Worm (Caenorhabditis elegans): ENCODE data around the gene perm-3.
"Not testable (repeated sequence)": the region's sequence is repeated elsewhere in the genome, so short reads cannot be mapped to it uniquely, and the experiment has no call there.

perm-3 gene

DNA sequence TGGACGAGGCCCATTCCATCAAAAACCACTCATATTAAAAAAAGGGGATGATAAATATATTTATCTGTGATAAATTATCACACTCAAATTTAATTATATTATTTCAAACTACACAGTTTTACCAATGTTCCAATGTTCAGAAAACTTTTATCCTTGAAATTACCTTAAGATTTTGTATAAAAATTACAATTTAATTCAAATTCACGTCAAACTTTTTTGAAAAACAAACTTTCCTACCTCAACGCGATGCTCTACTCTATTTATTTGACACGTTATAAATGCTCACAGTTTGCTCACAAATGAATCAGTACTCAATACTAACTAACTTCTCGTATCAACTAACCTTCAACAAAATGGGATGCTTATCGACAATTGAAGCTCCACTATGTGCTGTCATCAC is 12.0 kb downstream of the perm-3 start, which contains the start of gene F41H10.1:
TSS of gene F41H10.1 (plus strand) at position 301 of the 400 bp plus-strand sequence.
- no peak for TF ChIP-seq unc-62 (GFP tag; optimal IDR thresholded peaks at IDR 0.05)

DNA sequence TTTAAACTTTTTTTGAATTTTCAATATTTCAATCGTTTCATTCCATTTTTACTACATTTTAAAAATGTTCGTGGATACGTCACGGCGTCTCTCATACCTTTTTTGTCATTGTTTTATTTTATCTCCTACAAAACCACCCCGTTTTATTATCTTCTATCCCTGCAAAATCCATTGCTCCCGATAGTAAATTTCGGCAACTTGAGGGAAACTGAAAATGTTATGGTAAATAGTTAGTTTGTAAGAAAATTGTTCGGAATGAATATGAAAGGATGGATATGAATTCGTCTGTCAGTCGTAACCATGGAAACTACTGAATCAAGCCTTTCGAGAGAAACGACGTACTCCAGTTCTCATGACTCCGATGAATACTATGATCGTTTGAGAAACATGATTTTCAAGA is 13.3 kb downstream of the perm-3 start, which contains the start of gene F41H10.2:
TSS of gene F41H10.2 (plus strand) at position 301 of the 400 bp plus-strand sequence.
- TF ChIP-seq unc-62 (GFP tag; optimal IDR thresholded peaks at IDR 0.05), result no peak

- no peak for TF ChIP-seq unc-62 (GFP tag; optimal IDR thresholded peaks at IDR 0.05)
Observed at ce11 chrIV:5380140-5380539, 14.5 kb downstream of the perm-3 start.

DNA sequence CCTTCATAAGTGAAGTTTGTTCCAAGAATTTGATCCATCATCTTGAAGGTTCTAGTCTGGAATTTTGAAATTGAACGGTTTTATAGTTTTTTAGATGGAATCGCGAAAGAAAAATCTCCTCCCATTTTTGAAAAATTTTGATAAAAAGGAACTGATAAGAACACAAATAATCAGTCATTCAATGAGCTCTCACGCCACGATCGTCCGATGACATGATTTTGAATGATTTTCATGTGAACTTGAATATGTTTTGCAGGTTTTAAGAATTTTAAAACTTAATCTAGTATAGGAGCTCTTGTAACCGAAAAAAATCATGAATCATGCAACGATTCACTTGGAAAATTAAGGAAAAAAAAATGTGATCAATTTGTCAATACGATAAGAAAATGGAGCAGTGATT is 17.5 kb downstream of the perm-3 start, which contains the start of gene elo-5:
TSS of gene elo-5 (minus strand) at position 56 of the 400 bp plus-strand sequence.
- TF ChIP-seq unc-62 (GFP tag; optimal IDR thresholded peaks at IDR 0.05), result no peak

- no peak for TF ChIP-seq unc-62 (GFP tag; optimal IDR thresholded peaks at IDR 0.05)
Observed at ce11 chrIV:5374946-5375345, 19.7 kb downstream of the perm-3 start.

DNA sequence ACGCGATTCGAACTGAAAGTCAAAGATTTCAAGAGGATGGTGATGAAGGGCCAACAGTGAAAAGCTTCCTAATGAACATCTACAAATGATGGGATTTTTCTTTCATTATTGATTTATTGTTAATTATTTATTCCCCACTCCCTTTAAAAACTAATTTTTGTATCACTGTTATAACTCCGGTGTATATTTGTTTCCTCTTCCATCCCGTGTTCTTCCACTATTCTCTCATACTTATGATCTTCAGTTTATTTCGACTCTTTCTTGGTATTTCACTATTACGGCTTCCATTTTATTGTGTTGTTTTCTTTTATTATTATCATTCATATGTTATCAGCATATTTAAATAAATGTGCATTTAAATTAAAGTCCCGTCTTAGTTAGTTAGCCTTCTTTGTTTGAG is 20.3 kb downstream of the perm-3 start:
- TF ChIP-seq unc-62 (GFP tag; optimal IDR thresholded peaks at IDR 0.05), result no peak

- TF ChIP-seq unc-62 (GFP tag; optimal IDR thresholded peaks at IDR 0.05), result no peak
Observed at ce11 chrIV:5370914-5371313, 23.7 kb downstream of the perm-3 start.

DNA sequence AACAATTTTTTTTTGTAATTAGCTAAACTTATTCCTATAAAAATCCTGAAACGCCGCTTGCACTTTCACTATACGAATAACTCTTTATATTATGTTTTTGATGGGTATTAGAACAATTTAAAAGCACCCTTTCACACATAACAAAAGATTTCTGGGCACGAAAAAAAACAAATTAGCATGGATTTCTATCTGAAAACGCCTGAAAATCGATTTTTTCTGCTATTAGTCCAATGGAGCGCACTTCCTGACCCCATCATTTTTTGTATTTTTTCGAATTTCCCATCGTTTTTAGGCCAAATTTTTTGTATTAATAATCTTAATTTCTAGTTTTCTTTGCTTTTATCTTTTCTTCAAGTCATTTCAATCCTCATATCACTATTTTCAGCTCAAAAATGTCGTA is 25.2 kb downstream of the perm-3 start, which contains the start of gene F41H10.3:
TSS of gene F41H10.3 (plus strand) at position 388 of the 400 bp plus-strand sequence.
- TF ChIP-seq unc-62 (GFP tag; optimal IDR thresholded peaks at IDR 0.05), result no peak

- no peak for TF ChIP-seq unc-62 (GFP tag; optimal IDR thresholded peaks at IDR 0.05)
Observed at ce11 chrIV:5368860-5369259, 25.7 kb downstream of the perm-3 start.

DNA sequence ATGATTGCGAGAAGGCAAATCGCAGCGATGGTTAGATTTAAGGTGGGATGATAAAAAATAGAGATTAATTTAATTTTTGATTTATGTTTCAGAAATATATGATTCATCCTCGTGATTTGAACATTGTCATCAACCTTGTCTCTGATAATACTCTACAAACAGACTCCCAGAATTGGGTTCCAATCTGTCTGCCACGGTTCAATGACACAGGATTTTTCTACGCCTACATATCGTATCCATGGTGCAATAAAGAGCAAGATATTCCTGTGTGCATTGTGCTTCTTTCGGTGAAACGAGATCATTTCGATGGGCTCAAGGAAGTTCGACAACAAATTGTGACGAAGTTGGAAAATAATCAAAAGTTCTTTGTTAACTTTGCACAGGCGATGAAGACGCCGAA is 26.7 kb downstream of the perm-3 start:
- no peak for TF ChIP-seq unc-62 (GFP tag; optimal IDR thresholded peaks at IDR 0.05)

- TF ChIP-seq unc-62 (GFP tag; optimal IDR thresholded peaks at IDR 0.05), result no peak
Observed at ce11 chrIV:5366567-5366966, 28.0 kb downstream of the perm-3 start, which contains the start of gene sand-1. TSS of gene sand-1 (plus strand) at chrIV:5366867.

DNA sequence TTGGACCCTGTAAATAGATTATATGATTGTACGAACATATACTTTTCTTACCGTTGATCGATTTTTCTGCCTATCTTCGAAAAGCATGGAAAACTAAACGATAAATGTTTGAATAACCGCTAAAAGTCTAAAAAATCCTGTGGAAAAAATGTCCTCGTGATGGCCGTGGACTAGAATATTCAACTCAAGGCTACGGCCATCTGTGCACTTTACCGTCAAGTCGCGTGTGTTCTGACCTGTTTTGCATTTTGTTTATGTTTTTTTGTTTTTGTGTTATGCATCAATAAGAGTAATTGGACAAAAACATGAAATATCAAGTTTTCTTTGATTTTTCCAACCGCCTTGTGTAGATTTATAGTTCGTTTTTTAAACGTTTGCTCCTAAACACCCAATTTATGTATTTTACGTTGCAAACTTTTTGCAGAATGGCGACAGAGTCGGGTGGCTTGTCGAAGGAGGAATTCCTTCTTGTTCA is 30.4 kb downstream of the perm-3 start, which contains the start of the genes hda-6 and F41H10.4:
TSS of gene hda-6 (minus strand) at position 172 of the 475 bp plus-strand sequence.
TSS of gene F41H10.4 (plus strand) at position 425 of the 475 bp plus-strand sequence.
- no peak for TF ChIP-seq unc-62 (GFP tag; optimal IDR thresholded peaks at IDR 0.05)

DNA sequence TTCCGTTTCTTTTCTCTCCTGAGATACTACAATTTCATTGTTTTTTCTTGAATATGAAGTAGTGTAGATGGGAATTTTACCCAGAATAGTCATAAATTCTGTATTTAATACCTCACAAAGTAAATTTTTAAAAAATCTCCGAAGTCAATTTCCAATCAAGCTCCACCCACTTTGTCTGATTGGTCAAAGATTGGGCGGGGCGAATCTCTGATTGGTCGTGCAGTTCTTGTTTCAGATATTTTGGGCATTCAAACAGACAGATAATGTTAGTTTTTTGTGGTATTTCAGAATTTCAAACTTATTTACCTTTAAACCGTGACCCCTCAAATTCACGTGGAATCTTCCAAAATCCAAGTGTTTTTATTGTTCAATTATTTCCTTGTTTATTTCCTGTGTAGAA is 34.1 kb downstream of the perm-3 start, which contains the start of gene F41H10.5:
TSS of gene F41H10.5 (plus strand) at position 375 of the 400 bp plus-strand sequence.
- TF ChIP-seq unc-62 (GFP tag; optimal IDR thresholded peaks at IDR 0.05), result no peak

ce11 chrIV:5354564-5354963 is 40.0 kb downstream of the perm-3 start:
- no peak for TF ChIP-seq unc-62 (GFP tag; optimal IDR thresholded peaks at IDR 0.05)

ce11 chrIV:5354124-5354523 is 40.5 kb downstream of the perm-3 start, which contains the start of gene Y4C6B.1:
TSS of gene Y4C6B.1 (plus strand) at chrIV:5354488.
- TF ChIP-seq unc-62 (GFP tag; optimal IDR thresholded peaks at IDR 0.05), result no peak

DNA sequence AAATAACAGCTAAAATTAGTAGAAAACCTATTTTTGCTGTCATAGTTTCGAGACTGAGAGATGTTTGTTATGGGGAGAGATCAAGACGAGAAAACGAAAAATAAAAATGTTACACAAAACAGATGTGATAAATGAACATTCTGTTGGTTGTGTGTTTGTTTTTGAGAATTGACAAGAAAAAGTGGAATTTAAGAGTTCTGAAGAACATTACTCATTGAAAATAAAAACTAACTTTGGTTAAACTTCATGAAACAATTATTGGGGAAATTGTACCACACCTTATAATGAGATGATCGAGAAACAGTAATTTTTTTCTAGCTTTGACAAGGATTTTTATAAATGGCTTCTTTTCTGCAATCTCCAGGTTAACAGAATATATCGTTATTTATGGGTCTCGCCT is 41.2 kb downstream of the perm-3 start, which contains the start of gene Y4C6B.7:
TSS of gene Y4C6B.7 (minus strand) at position 101 of the 400 bp plus-strand sequence.
- TF ChIP-seq unc-62 (GFP tag; optimal IDR thresholded peaks at IDR 0.05), result no peak

ce11 chrIV:5350480-5351193 is 44.0 kb downstream of the perm-3 start, which contains the start of gene gba-4:
TSS of gene gba-4 (minus strand) at chrIV:5350897.
- TF ChIP-seq unc-62 (GFP tag; optimal IDR thresholded peaks at IDR 0.05), result not testable (repeated sequence)

All from whole organism, dauer.